Worm (Caenorhabditis elegans): ENCODE results near the gene F42G4.2.
A peak's percentile ranks its signal among the peaks of the same experiment; 100 is the strongest.
"Not testable (repeated sequence)": the region's sequence is repeated elsewhere in the genome, so short reads cannot be mapped to it uniquely, and the experiment has no call there.

F42G4.2 gene

DNA sequence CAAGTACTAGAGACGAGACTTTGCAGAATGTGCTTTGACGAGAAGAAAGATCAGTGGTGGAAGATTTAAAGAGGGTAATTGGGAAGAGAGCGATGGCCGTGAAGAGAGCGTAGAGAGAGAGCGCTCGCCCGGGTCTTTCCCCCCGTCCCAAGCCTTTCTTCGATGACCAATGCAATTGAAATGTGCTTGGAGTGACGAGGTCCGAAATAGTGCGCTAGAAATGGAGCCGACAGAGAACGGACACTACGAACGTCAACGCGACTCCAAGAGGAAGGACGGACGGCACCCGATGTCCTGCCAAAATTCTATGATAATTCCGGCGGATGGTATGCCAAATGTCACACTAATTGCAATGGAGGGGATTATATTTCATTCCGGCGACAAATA lies 17.7 kb upstream of the F42G4.2 start:
- TF ChIP-seq him-1 (tag; optimal IDR thresholded peaks at IDR 0.05): no peak
- no peak for TF ChIP-seq W03F9.2 (tag; optimal IDR thresholded peaks at IDR 0.05)
- TF ChIP-seq dao-5 (tag; optimal IDR thresholded peaks at IDR 0.05): no peak

DNA sequence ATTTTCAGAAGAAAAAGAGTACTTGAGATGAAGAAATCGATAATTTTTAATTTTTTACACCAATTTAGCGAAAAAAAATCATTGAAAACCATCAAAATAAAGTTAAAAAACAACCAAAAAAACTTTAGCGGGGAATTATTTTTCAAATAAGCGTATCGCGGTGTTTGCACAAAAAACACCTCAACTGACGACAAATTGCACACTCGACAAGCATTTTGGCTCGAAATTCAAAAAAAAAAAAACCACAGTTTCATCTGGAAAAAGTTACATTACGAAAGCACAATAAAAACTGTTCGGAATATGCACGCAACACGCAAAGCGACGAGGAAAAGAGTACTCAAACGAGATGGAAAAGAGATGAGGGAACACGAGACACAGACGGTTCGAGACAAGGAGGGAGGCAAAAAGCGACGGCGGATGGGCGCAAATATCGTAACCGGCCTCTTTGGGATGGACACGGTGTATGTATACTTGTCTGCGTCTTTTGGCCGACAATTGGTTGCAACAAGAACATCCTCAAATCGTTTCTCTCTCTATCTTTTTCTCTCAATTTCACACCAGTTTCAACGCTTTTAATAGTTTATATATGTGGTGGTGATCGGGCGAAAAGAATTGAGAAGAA lies 17.0 kb upstream of the F42G4.2 start:
- no peak for TF ChIP-seq dao-5 (tag; optimal IDR thresholded peaks at IDR 0.05)
- no peak for TF ChIP-seq him-1 (tag; optimal IDR thresholded peaks at IDR 0.05)
- peak; percentile 2 for TF ChIP-seq W03F9.2 (tag; optimal IDR thresholded peaks at IDR 0.05)

DNA sequence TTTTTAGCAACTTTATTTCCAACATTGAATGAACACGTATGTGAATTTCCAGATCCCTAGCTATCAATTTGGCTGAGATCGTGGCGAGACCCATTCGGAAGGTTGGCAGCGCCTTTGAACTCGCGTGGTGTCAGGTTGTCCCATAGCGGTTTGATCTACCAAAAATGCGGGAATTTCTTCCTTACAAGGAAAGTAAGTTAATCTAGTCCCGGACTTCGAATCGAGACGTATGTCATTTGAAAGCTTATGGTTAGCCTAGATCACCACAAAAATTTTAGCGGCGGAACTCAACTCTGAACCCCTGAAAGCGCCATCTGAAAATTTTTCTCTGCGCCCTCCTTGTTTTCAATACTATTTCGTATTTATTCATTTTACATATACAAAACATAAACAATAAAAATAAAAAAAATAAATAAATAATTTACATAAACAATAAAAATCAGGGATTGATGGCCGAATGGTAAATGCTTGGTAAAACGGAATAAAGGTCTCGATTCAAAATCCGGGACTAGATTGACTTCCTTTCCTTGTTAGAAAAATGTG lies 16.0 kb upstream of the F42G4.2 start, which contains the start of gene F18A11.2:
F18A11.2 (plus strand) TSS at position 51 of the 543 bp plus-strand sequence.
- not testable (repeated sequence) for TF ChIP-seq W03F9.2, him-1, dao-5 (tag; optimal IDR thresholded peaks at IDR 0.05)

DNA sequence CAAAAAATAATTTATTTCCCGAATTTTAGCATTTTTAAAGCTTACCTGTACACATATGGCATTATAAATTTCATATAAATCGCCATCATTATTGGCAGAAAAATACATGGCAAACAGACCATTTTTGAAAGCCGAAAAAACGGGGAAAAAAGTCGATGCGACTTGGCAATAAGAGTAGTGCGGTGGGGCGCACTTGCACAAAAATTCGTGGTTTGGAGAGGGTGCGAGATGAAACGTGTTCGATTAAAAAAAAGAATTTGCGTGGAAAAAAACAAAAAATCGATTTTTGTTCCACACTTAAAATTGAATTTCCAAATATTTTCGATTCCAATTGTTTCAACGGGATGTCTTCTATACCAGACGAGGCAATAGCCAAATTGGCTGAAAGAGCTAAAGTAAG lies 11.0 kb upstream of the F42G4.2 start, which contains the start of gene F18A11.3:
F18A11.3 (minus strand) TSS at position 125 of the 400 bp plus-strand sequence.
- TF ChIP-seq him-1 (tag; optimal IDR thresholded peaks at IDR 0.05): no peak
- TF ChIP-seq W03F9.2 (tag; optimal IDR thresholded peaks at IDR 0.05): no peak
- TF ChIP-seq dao-5 (tag; optimal IDR thresholded peaks at IDR 0.05): no peak

DNA sequence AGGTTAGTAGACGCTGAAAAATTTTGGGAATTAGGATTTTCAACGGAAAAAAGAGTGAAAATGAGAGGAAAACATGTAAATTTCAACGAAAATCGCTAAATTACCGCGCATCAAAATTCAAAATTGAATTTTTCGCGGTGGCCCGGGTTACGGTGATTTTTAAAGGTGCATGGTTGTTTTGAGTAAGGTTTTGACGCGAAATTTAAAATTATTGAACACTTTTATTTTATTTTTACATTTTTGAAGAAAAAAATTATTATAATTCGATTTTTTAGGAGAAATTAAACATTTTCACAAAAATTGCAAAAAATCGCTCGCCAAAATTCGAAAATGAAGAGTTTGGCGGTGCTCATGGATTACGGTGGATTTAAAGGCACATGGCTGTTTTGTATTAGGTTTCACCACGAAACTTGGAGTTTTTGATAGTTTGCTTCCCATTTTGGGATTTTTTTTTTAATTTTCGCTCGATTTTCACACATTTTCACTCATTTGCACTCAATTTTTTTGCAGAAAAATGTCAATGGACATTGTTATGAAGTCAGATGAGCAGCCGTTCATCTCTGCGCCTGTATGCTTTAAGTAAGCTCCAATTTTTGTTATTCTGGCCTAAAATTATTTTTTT lies 4.2 kb upstream of the F42G4.2 start, which contains the start of gene puf-6:
puf-6 (minus strand) TSS at position 13 of the 622 bp plus-strand sequence.
- not testable (repeated sequence) for TF ChIP-seq W03F9.2, him-1, dao-5 (tag; optimal IDR thresholded peaks at IDR 0.05)

DNA sequence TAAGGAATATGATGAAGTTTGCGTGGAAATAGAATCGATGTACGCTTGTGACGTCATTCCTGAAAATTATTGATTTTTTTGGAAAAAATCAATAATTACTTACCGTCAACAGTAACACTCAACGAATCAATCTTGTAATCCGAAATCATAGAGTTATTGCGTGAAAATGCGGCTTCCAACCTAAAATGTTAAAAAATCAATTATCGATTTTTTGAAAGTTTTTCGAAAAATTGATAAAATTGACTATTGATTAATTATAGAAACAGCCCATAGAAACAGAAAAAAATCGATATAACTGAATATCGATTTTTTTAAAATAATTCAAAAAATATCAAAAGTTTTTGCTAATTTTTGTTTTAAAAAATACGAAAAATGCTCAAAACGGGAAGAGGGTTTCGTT lies 603 bp upstream of the F42G4.2 start, which contains the start of gene F42G4.7:
F42G4.7 (minus strand) TSS at position 185 of the 400 bp plus-strand sequence.
- TF ChIP-seq him-1, W03F9.2, dao-5 (tag; optimal IDR thresholded peaks at IDR 0.05): not testable (repeated sequence)

DNA sequence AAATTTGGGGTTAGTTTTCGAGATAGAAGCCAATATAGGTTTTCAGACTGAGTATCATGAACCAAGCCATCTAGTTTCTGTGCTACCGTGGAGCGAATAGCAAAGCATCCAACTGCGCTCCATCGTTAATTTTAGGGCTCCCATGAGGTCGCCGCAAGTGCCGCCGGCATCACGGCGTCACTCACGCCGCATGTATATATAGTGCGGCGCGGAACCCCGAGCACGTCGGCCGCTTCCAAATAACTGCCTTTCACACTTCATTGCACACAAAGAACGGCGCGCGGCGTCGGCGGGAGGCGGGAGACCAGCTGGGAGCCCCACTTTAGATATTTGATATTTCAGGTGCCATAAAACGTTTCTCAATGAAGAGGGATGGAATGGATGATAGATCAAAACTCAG lies 2.3 kb downstream of the F42G4.2 start:
- TF ChIP-seq dao-5 (tag; optimal IDR thresholded peaks at IDR 0.05) (no peak), W03F9.2 (tag; optimal IDR thresholded peaks at IDR 0.05) (no peak), him-1 (tag; optimal IDR thresholded peaks at IDR 0.05) (no peak)

DNA sequence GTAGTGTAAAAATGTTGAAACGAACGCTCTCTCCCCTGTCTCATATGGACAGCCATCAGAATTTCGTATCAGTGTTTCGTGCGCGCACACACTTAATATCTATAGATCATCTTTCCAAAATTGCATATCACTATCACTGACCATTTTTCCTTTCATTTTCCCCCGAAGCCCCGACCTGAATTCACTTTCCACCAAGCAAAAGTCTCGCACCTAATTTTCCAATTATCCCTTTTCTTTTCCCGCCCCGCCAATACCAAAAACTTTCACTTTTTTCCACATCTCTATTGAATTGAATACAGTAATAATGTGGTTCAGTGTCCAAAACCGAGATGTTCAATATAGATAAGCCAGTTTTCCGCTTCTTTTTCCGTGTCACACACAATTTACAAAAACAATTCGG lies 5.7 kb downstream of the F42G4.2 start:
- TF ChIP-seq him-1 (tag; optimal IDR thresholded peaks at IDR 0.05) (no peak), W03F9.2 (tag; optimal IDR thresholded peaks at IDR 0.05) (no peak), dao-5 (tag; optimal IDR thresholded peaks at IDR 0.05) (no peak)

DNA sequence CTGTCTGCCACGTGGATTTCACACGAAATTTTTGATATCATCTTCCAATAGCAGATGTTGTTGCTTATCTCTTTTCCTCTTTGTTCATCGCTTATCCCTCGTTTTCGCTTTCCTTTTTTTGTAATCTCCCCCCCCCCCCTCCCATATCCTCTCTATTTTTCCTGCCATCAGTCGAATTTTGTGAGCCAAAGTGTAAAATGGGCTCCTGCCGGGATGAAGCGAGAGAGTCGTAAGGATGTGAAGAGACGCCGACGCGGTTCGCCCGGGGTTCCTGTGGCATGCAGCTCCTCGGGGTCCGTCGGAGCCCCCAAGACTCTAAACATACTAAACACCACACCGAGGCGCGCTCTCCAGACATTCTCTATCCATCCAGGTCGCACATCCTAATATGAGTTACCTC lies 8.9 kb downstream of the F42G4.2 start, which contains the start of gene zyx-1:
zyx-1 (plus strand) TSS at position 331 of the 400 bp plus-strand sequence.
- no peak for TF ChIP-seq dao-5 (tag; optimal IDR thresholded peaks at IDR 0.05)
- TF ChIP-seq W03F9.2 (tag; optimal IDR thresholded peaks at IDR 0.05): no peak
- no peak for TF ChIP-seq him-1 (tag; optimal IDR thresholded peaks at IDR 0.05)

DNA sequence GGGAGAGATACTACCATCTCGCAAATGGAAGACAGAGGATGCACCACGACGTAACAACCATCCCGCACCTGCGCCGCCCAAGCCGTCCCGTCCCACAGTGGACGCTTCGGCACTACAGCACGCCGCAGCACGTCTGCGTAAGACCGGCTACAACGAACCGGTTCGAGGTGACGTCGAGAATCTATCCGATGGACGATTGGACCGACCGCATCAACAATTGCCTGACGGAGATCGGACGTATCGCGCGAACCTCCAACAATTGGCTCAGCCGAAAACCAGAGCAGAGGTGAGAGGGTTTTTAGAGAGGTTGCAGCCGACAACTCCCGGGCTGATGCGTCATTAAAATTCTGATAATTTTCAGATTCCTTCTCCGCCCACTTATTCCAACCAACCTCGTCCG lies 11.5 kb downstream of the F42G4.2 start:
- TF ChIP-seq dao-5 (tag; optimal IDR thresholded peaks at IDR 0.05): no peak
- no peak for TF ChIP-seq W03F9.2 (tag; optimal IDR thresholded peaks at IDR 0.05)
- no peak for TF ChIP-seq him-1 (tag; optimal IDR thresholded peaks at IDR 0.05)

DNA sequence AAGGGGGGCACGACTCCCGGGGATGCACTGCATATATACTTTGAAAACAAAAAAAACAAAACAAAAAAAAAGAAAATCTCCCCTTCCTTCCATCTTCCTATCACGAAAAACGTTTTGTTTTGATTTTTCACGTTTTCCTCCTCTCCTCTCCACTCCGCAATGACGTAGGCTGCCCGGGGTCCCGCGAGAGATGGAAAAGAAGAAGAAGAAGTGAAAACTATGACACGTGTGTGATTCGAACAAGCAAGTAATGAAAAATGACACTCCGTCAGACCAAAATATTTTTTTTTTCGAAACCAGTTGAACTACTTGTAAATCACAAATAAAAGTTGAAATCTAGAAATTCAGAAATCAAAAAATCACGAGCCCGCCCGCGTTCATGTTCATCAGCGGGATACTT lies 17.5 kb downstream of the F42G4.2 start:
- TF ChIP-seq him-1 (tag; optimal IDR thresholded peaks at IDR 0.05) (no peak), W03F9.2 (tag; optimal IDR thresholded peaks at IDR 0.05) (no peak), dao-5 (tag; optimal IDR thresholded peaks at IDR 0.05) (no peak)

DNA sequence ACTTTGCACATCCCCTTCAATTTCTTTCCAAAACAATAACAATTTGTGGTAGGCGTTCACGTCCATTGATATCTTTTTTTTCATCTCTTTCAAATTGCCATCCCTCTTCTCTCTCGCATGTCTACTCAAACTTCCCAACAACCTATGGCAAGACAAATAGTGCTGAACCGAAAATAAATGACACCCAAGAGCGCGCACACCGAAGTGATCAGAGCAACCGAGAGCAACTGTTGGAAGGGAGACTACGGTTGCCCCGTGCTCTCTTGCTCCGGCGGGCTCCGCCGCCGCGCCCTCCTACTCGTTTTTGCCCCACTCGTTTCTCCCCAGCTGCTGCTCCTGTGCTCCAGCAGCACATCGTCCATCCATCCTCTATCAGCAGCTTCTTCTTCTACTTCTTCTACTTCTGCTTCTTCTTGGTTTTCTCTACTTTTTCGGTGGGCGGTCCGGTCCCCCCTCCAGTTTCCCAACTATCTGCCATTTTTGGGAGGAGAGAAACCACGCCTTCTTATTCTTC lies 19.1 kb downstream of the F42G4.2 start:
- no peak for TF ChIP-seq him-1 (tag; optimal IDR thresholded peaks at IDR 0.05)
- no peak for TF ChIP-seq dao-5 (tag; optimal IDR thresholded peaks at IDR 0.05)
- TF ChIP-seq W03F9.2 (tag; optimal IDR thresholded peaks at IDR 0.05): no peak

DNA sequence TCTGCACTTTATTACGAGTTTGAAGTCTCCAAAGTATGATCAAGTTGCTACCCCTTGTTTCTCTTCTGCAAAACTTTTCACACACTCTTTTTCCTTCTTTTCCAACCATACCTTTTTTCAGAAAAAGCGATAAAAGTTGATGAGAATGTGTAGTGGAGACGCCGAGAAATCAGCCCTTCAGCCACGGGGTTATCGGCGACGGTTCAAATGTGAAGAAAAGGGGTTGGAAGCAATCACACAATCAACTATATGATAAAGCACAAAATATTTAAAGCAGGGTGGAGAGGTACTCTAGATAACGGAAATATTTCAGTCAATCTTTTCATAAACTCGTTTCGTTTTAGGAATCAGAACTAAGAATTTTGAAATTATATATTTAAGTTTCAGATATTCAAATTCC lies 25.4 kb downstream of the F42G4.2 start, which contains the start of gene F42G4.5:
F42G4.5 (plus strand) TSS at position 379 of the 400 bp plus-strand sequence.
- TF ChIP-seq dao-5 (tag; optimal IDR thresholded peaks at IDR 0.05) (no peak), him-1 (tag; optimal IDR thresholded peaks at IDR 0.05) (no peak), W03F9.2 (tag; optimal IDR thresholded peaks at IDR 0.05) (no peak)

DNA sequence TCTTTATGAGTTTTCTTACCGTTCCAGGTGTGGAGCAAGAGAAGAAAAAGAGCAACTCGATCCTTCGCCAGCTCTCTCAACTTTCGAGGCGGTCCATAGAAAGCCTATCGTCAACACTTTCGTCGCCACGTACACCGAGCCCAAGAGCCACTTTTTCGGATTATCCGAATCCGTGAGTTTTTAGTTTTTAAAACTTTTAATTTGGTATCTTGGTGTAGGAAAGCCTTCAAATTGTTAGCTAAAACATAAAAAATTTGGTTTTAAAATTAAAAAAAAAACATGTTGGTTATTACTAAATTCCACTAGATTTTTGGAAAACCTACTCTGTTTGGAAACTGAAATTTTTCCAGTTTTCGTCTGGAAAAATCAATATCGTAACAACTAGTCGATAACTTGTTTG lies 26.0 kb downstream of the F42G4.2 start:
- no peak for TF ChIP-seq dao-5 (tag; optimal IDR thresholded peaks at IDR 0.05)
- no peak for TF ChIP-seq W03F9.2 (tag; optimal IDR thresholded peaks at IDR 0.05)
- no peak for TF ChIP-seq him-1 (tag; optimal IDR thresholded peaks at IDR 0.05)

Measured in whole organism, L4/young adult.